Fruit fly (Drosophila melanogaster) whole organism, embryonic: Measurements from ENCODE around the gene ath.

Experiments used
- Atf6 ChIP-seq: fragments of 200-800 bp; sonication (Bioruptor generic); IDR thresholded peaks from 2 replicates; pipeline ENCODE4 v1.3.6; 2022; ENCODE audit warnings: missing biosample characterization, missing genetic modification characterization
- Bgb ChIP-seq: fragments of 200-800 bp; sonication (Bioruptor generic); IDR thresholded peaks from 2 replicates; pipeline ENCODE4 v1.3.6; 2022; ENCODE audit warnings: missing biosample characterization, missing genetic modification characterization; ENCODE audit not compliant: partially characterized antibody
- CG10267 ChIP-seq: fragments of 200-800 bp; sonication (Bioruptor generic); optimal IDR thresholded peaks from 2 replicates; lab custom pipeline; 2018; ENCODE audit warnings: missing biosample characterization, mild to moderate bottlenecking, missing genetic modification characterization, moderate library complexity
- CG10321 ChIP-seq: fragments of 200-800 bp; sonication (Bioruptor generic); IDR thresholded peaks from 2 replicates; pipeline ENCODE4 v1.3.6; 2022; ENCODE audit warnings: missing biosample characterization, missing genetic modification characterization
- CG10366 ChIP-seq: fragments of 200-800 bp; sonication (Bioruptor generic); IDR thresholded peaks from 2 replicates; pipeline ENCODE4 v1.3.6; 2022; ENCODE audit warnings: missing biosample characterization, missing genetic modification characterization
- CG10565 ChIP-seq: fragments of 200-800 bp; sonication (Bioruptor generic); optimal IDR thresholded peaks from 3 replicates; lab custom pipeline; 2016; ENCODE audit warnings: missing biosample characterization, mild to moderate bottlenecking, missing genetic modification characterization
- CG12659 ChIP-seq: fragments of 200-800 bp; sonication (Bioruptor generic); optimal IDR thresholded peaks from 3 replicates; lab custom pipeline; 2017; ENCODE audit warnings: mild to moderate bottlenecking, missing biosample characterization, missing genetic modification reagents, missing genetic modification characterization
- CG13775 ChIP-seq: fragments of 200-800 bp; sonication (Bioruptor generic); optimal IDR thresholded peaks from 3 replicates; lab custom pipeline; 2017; ENCODE audit warnings: missing biosample characterization, mild to moderate bottlenecking, missing genetic modification characterization
- CG14710 ChIP-seq: fragments of 200-800 bp; sonication (Bioruptor generic); optimal IDR thresholded peaks from 3 replicates; lab custom pipeline; 2019; ENCODE audit warnings: missing biosample characterization, mild to moderate bottlenecking, missing genetic modification characterization, moderate library complexity
- CG14860 ChIP-seq: fragments of 200-800 bp; sonication (Bioruptor generic); IDR thresholded peaks from 3 replicates; pipeline ENCODE4 v1.3.6; 2022; ENCODE audit warnings: missing biosample characterization, missing genetic modification characterization; ENCODE audit not compliant: partially characterized antibody
- CG15073 ChIP-seq: fragments of 200-800 bp; sonication (Bioruptor generic); optimal IDR thresholded peaks from 2 replicates; lab custom pipeline; 2016; ENCODE audit warnings: missing biosample characterization, missing genetic modification characterization
- CG1603 ChIP-seq: fragments of 200-800 bp; sonication (Bioruptor generic); optimal IDR thresholded peaks from 2 replicates; lab custom pipeline; 2019; ENCODE audit warnings: missing biosample characterization, mild to moderate bottlenecking, missing genetic modification characterization, moderate library complexity
- CG17829 ChIP-seq: fragments of 200-800 bp; optimal IDR thresholded peaks from 2 replicates; lab custom pipeline; 2019; ENCODE audit warnings: missing biosample characterization, mild to moderate bottlenecking, missing genetic modification characterization, moderate library complexity
- CG2116 ChIP-seq: fragments of 200-800 bp; sonication (Bioruptor generic); optimal IDR thresholded peaks from 3 replicates; lab custom pipeline; 2018; ENCODE audit warnings: missing biosample characterization, mild to moderate bottlenecking, missing genetic modification characterization
- CG33557 ChIP-seq: fragments of 200-800 bp; sonication (Bioruptor generic); optimal IDR thresholded peaks from 2 replicates; lab custom pipeline; 2019; ENCODE audit warnings: missing biosample characterization, mild to moderate bottlenecking, missing genetic modification characterization, moderate library complexity
- CG34422 ChIP-seq: fragments of 200-800 bp; sonication (Bioruptor generic); IDR thresholded peaks from 3 replicates; pipeline ENCODE4 v1.3.6; 2022; ENCODE audit warnings: missing biosample characterization, missing genetic modification characterization
- CG3995 ChIP-seq: fragments of 200-800 bp; sonication (Bioruptor generic); optimal IDR thresholded peaks from 3 replicates; lab custom pipeline; 2016; ENCODE audit warnings: missing biosample characterization, missing genetic modification characterization
- CG4424 ChIP-seq: fragments of 200-800 bp; sonication (Bioruptor generic); optimal IDR thresholded peaks from 3 replicates; lab custom pipeline; 2016; ENCODE audit warnings: missing biosample characterization, missing genetic modification characterization
- CG4617 ChIP-seq: fragments of 200-800 bp; sonication (Bioruptor generic); optimal IDR thresholded peaks from 3 replicates; lab custom pipeline; 2016; ENCODE audit warnings: missing biosample characterization, missing genetic modification characterization, borderline replicate concordance
- CG4820 ChIP-seq: fragments of 200-800 bp; sonication (Bioruptor generic); optimal IDR thresholded peaks from 3 replicates; lab custom pipeline; 2016; ENCODE audit warnings: missing biosample characterization, missing genetic modification characterization
- CG5180 ChIP-seq: fragments of 200-800 bp; sonication (Bioruptor generic); optimal IDR thresholded peaks from 3 replicates; lab custom pipeline; 2017; ENCODE audit warnings: missing biosample characterization, missing genetic modification characterization, mild to moderate bottlenecking, moderate library complexity, missing genetic modification reagents
- CG7987 ChIP-seq: fragments of 200-800 bp; sonication (Bioruptor generic); optimal IDR thresholded peaks from 2 replicates; lab custom pipeline; 2018; ENCODE audit warnings: missing biosample characterization, mild to moderate bottlenecking, missing genetic modification characterization, moderate library complexity
- CG9727 ChIP-seq: fragments of 200-800 bp; sonication (Bioruptor generic); optimal IDR thresholded peaks from 3 replicates; lab custom pipeline; 2017; ENCODE audit warnings: missing biosample characterization, mild to moderate bottlenecking, missing genetic modification characterization
- CoRest ChIP-seq: fragments of 200-800 bp; sonication (Bioruptor generic); optimal IDR thresholded peaks from 3 replicates; lab custom pipeline; 2018; ENCODE audit warnings: missing biosample characterization, mild to moderate bottlenecking, missing genetic modification characterization, moderate library complexity
- Dll ChIP-seq: fragments of 200-800 bp; sonication (Bioruptor generic); IDR thresholded peaks from 4 replicates; pipeline ENCODE4 v1.3.6; 2022; ENCODE audit warnings: missing biosample characterization, missing genetic modification characterization; ENCODE audit not compliant: partially characterized antibody
- Ets97D ChIP-seq: fragments of 200-800 bp; sonication (Bioruptor generic); optimal IDR thresholded peaks from 3 replicates; lab custom pipeline; 2016; ENCODE audit warnings: missing biosample characterization, missing genetic modification characterization
- HmgZ ChIP-seq: fragments of 200-800 bp; sonication (Bioruptor generic); optimal IDR thresholded peaks from 2 replicates; lab custom pipeline; 2018; ENCODE audit warnings: missing biosample characterization, mild to moderate bottlenecking, missing genetic modification characterization
- Hsf ChIP-seq: fragments of 200-800 bp; sonication (Bioruptor generic); optimal IDR thresholded peaks from 3 replicates; lab custom pipeline; 2016; ENCODE audit warnings: missing biosample characterization, missing genetic modification characterization
- Lhr ChIP-seq: fragments of 200-800 bp; sonication (Bioruptor generic); optimal IDR thresholded peaks from 3 replicates; lab custom pipeline; 2017; ENCODE audit warnings: mild to moderate bottlenecking, missing biosample characterization, missing genetic modification reagents, missing genetic modification characterization
- Sry-δ ChIP-seq: fragments of 200-800 bp; sonication (Bioruptor generic); optimal IDR thresholded peaks from 2 replicates; lab custom pipeline; 2016; ENCODE audit warnings: missing biosample characterization, missing genetic modification characterization
- ab ChIP-seq: fragments of 200-800 bp; sonication (Bioruptor generic); optimal IDR thresholded peaks from 2 replicates; lab custom pipeline; 2016; ENCODE audit warnings: missing biosample characterization, missing genetic modification characterization
- chm ChIP-seq: fragments of 200-800 bp; sonication (Bioruptor generic); IDR thresholded peaks from 2 replicates; pipeline ENCODE4 v1.3.6; 2022; ENCODE audit warnings: missing biosample characterization, missing genetic modification characterization
- exex ChIP-seq: fragments of 200-800 bp; sonication (Bioruptor generic); optimal IDR thresholded peaks from 4 replicates; lab custom pipeline; 2018; ENCODE audit warnings: missing biosample characterization, mild to moderate bottlenecking, missing genetic modification characterization, moderate library complexity
- fru ChIP-seq: fragments of >200 bp; optimal IDR thresholded peaks from 2 replicates; lab custom pipeline; 2017
- insv ChIP-seq, 2 experiments: fragments of 200-800 bp; sonication (Bioruptor generic); optimal IDR thresholded peaks; 3 replicates each; lab custom pipeline; 2016 to 2018; ENCODE audit warnings: missing biosample characterization in 2 of 2, missing genetic modification characterization in 2 of 2
- knrl ChIP-seq: fragments of 200-800 bp; sonication (Bioruptor generic); IDR thresholded peaks from 3 replicates; pipeline ENCODE4 v1.3.6; 2022; ENCODE audit warnings: missing biosample characterization, missing genetic modification characterization; ENCODE audit not compliant: partially characterized antibody
- lilli ChIP-seq: fragments of 200-800 bp; sonication (Bioruptor generic); optimal IDR thresholded peaks from 3 replicates; lab custom pipeline; 2016; ENCODE audit warnings: missing biosample characterization, missing genetic modification characterization
- lola ChIP-seq, 3 experiments: fragments of >200 bp in 2 of 3; fragments of 200-800 bp in 1 of 3; sonication (Bioruptor generic) in 1 of 3; optimal IDR thresholded peaks; 2 replicates each; lab custom pipeline; 2017 to 2019; ENCODE audit warnings: missing biosample characterization in 3 of 3, missing genetic modification characterization in 3 of 3, mild to moderate bottlenecking in 1 of 3, moderate library complexity in 1 of 3
- mam ChIP-seq: fragments of 200-800 bp; sonication (Bioruptor generic); optimal IDR thresholded peaks from 3 replicates; lab custom pipeline; 2016; ENCODE audit warnings: missing biosample characterization, missing genetic modification characterization
- mirr ChIP-seq: fragments of 200-800 bp; sonication (Bioruptor generic); optimal IDR thresholded peaks from 3 replicates; lab custom pipeline; 2018; ENCODE audit warnings: missing biosample characterization, mild to moderate bottlenecking, missing genetic modification characterization
- pb ChIP-seq: fragments of 200-800 bp; sonication (Bioruptor generic); optimal IDR thresholded peaks from 3 replicates; lab custom pipeline; 2016; ENCODE audit warnings: missing biosample characterization, missing genetic modification characterization
- peb ChIP-seq: fragments of 200-800 bp; sonication (Bioruptor generic); IDR thresholded peaks from 2 replicates; pipeline ENCODE4 v1.3.6; 2022; ENCODE audit warnings: missing biosample characterization, missing genetic modification characterization
- repo ChIP-seq: fragments of 200-800 bp; sonication (Bioruptor generic); optimal IDR thresholded peaks from 2 replicates; lab custom pipeline; 2016; ENCODE audit warnings: missing biosample characterization, missing genetic modification characterization
- row ChIP-seq: fragments of 200-800 bp; sonication (Bioruptor generic); IDR thresholded peaks from 3 replicates; pipeline ENCODE4 v1.3.6; 2022; ENCODE audit warnings: missing biosample characterization, missing genetic modification characterization
- tll ChIP-seq, 2 experiments: fragments of 200-800 bp in 1 of 2; fragments of >200 bp in 1 of 2; sonication (Bioruptor generic) in 1 of 2; optimal IDR thresholded peaks; 2 replicates each; lab custom pipeline; 2017 to 2019; ENCODE audit warnings: missing biosample characterization in 2 of 2, missing genetic modification characterization in 2 of 2, mild to moderate bottlenecking in 1 of 2, moderate library complexity in 1 of 2
- vfl ChIP-seq: fragments of 200-800 bp; sonication (Bioruptor generic); optimal IDR thresholded peaks from 2 replicates; lab custom pipeline; 2016; ENCODE audit warnings: missing biosample characterization, missing genetic modification characterization
- vnd ChIP-seq: fragments of 200-800 bp; sonication (Bioruptor generic); IDR thresholded peaks from 3 replicates; pipeline ENCODE4 v1.3.6; 2022; ENCODE audit warnings: missing biosample characterization, missing genetic modification characterization; ENCODE audit not compliant: partially characterized antibody

ath gene

dm6 chr2L:10220501-10221386 is 9.8 kb downstream of the ath start, which contains the start of the genes Npc1a and Prosalpha6 (continued):
- TF ChIP-seq CG7987 (GFP tag; lab: Kevin White, UChicago) (no peak), CG12659 (GFP tag; lab: Kevin White, UChicago) (peak; percentile 63), CG1603 (tag; lab: Kevin White, UChicago) (peak; percentile 100), CG10321 (GFP tag; lab: Robert Waterston, UW) (no peak), CG4617 (GFP tag; lab: Kevin White, UChicago) (peak; percentile 11), Dll (peak; percentile 66; the same call in 2 of the 4 replicates), vnd (peak; percentile 59; the same call in 1 of the 3 replicates), ab (GFP tag; lab: Kevin White, UChicago) (peak; percentile 20), CG14860 (GFP tag; lab: Robert Waterston, UW) (peak; percentile 50; the same call in 1 of the 3 replicates), HmgZ (tag; lab: Kevin White, UChicago) (peak; percentile 22), CG33557 (GFP tag; lab: Kevin White, UChicago) (peak; percentile 6), CG2116 (GFP tag; lab: Kevin White, UChicago) (peak; percentile 78), chm (GFP tag; lab: Robert Waterston, UW) (0 out of 2 replicates have a peak, but pooled peaks have one; percentile 10), Lhr (GFP tag; lab: Kevin White, UChicago) (peak; percentile 33), CG13775 (peak; percentile 28), Atf6 (GFP tag; lab: Robert Waterston, UW) (no peak), Sry-δ (GFP tag; lab: Kevin White, UChicago) (peak; percentile 91), vfl (GFP tag; lab: Kevin White, UChicago) (no peak), lilli (GFP tag; lab: Kevin White, UChicago) (peak; percentile 28), CG34422 (GFP tag; lab: Robert Waterston, UW) (peak; percentile 34; the same call in 1 of the 3 replicates), pb (GFP tag; lab: Kevin White, UChicago) (no peak), lola (GFP tag; optimal IDR thresholded peaks at IDR 0.05; lab: Kevin White, UChicago) (peak in 1 of 3 experiments; percentile 31), CG9727 (GFP tag; lab: Kevin White, UChicago) (peak; percentile 12), CG3995 (GFP tag; lab: Kevin White, UChicago) (peak; percentile 27), CG10267 (tag; lab: Kevin White, UChicago) (peak; percentile 20), CG10565 (GFP tag; lab: Kevin White, UChicago) (no peak), CG15073 (GFP tag; lab: Kevin White, UChicago) (no peak), Bgb (peak; percentile 62), CG4820 (GFP tag; lab: Kevin White, UChicago) (peak; percentile 34), CG10366 (GFP tag; lab: Robert Waterston, UW) (no peak), Ets97D (peak; percentile 68), insv (GFP tag; optimal IDR thresholded peaks at IDR 0.05; lab: Kevin White, UChicago) (peak in 1 of 2 experiments; percentile 58), mam (peak; percentile 1), mirr (GFP tag; lab: Kevin White, UChicago) (peak; percentile 26), CG14710 (tag; lab: Kevin White, UChicago) (peak; percentile 70), knrl (GFP tag; lab: Robert Waterston, UW) (peak; percentile 74), CG5180 (GFP tag; lab: Kevin White, UChicago) (peak; percentile 21), Hsf (GFP tag; lab: Kevin White, UChicago) (peak; percentile 46), exex (tag; lab: Kevin White, UChicago) (peak; percentile 31), CG4424 (GFP tag; lab: Kevin White, UChicago) (peak; percentile 8), fru (lab: Kevin White, UChicago) (no peak), repo (no peak), row (GFP tag; lab: Robert Waterston, UW) (peak; percentile 71), CoRest (tag; lab: Kevin White, UChicago) (no peak), tll (GFP tag; optimal IDR thresholded peaks at IDR 0.05; lab: Kevin White, UChicago) (peak in 1 of 2 experiments; percentile 66), peb (no peak), CG17829 (tag; lab: Kevin White, UChicago) (peak; percentile 31)
